Worm (Caenorhabditis elegans) whole organism, late embryonic: ENCODE results near the gene str-57.

Experiments
- C08G9.2 ChIP-seq: sonication (generic microtip); optimal IDR thresholded peaks from 2 replicates; lab custom pipeline; 2016; ENCODE audit warnings: mild to moderate bottlenecking, missing genetic modification characterization, moderate library complexity, missing compliant biosample characterization
- C38D4.7 ChIP-seq: fragments of 200-800 bp; sonication (Bioruptor generic); optimal IDR thresholded peaks from 2 replicates; lab custom pipeline; 2018; ENCODE audit warnings: mild to moderate bottlenecking, missing genetic modification characterization, moderate library complexity, missing compliant biosample characterization
- F13H6.1 ChIP-seq: sonication (generic microtip); optimal IDR thresholded peaks from 2 replicates; lab custom pipeline; 2016; ENCODE audit warnings: missing genetic modification characterization, missing compliant biosample characterization
- K02D7.2 ChIP-seq: sonication (generic microtip); optimal IDR thresholded peaks from 2 replicates; lab custom pipeline; 2017; ENCODE audit warnings: mild to moderate bottlenecking, missing genetic modification characterization, missing compliant biosample characterization
- T23F11.4 ChIP-seq: fragments of 200-800 bp; sonication (Bioruptor generic); optimal IDR thresholded peaks from 2 replicates; lab custom pipeline; 2018; ENCODE audit warnings: mild to moderate bottlenecking, missing genetic modification characterization, missing compliant biosample characterization
- ama-1 ChIP-seq: fragments of 150-350 bp; optimal IDR thresholded peaks from 2 replicates; lab custom pipeline; 2014
- ceh-14 ChIP-seq: sonication (generic microtip); optimal IDR thresholded peaks from 2 replicates; lab custom pipeline; 2016; ENCODE audit warnings: missing genotype, missing genetic modification characterization, missing compliant biosample characterization
- ceh-45 ChIP-seq: fragments of 200-800 bp; sonication (Bioruptor generic); IDR thresholded peaks from 2 replicates; pipeline ENCODE4 v1.3.6; 2022; ENCODE audit warnings: missing genetic modification reagents, missing genetic modification characterization, missing compliant biosample characterization
- ceh-48 ChIP-seq: sonication (generic microtip); optimal IDR thresholded peaks from 2 replicates; lab custom pipeline; 2016; ENCODE audit warnings: missing genetic modification characterization, inconsistent platforms, missing compliant biosample characterization
- ceh-6 ChIP-seq: fragments of 200-800 bp; sonication (Bioruptor generic); optimal IDR thresholded peaks from 2 replicates; lab custom pipeline; 2018; ENCODE audit warnings: mild to moderate bottlenecking, missing genetic modification characterization, missing compliant biosample characterization
- che-1 ChIP-seq: sonication (generic microtip); optimal IDR thresholded peaks from 2 replicates; lab custom pipeline; 2016; ENCODE audit warnings: mild to moderate bottlenecking, missing genetic modification characterization, missing compliant biosample characterization
- elt-2 ChIP-seq: sonication (generic microtip); optimal IDR thresholded peaks from 2 replicates; lab custom pipeline; 2016; ENCODE audit warnings: missing genetic modification reagents, missing genetic modification characterization, missing compliant biosample characterization
- elt-4 ChIP-seq: sonication (generic microtip); optimal IDR thresholded peaks from 2 replicates; lab custom pipeline; 2016; ENCODE audit warnings: missing genetic modification characterization, missing compliant biosample characterization
- ets-4 ChIP-seq: sonication (generic microtip); optimal IDR thresholded peaks from 2 replicates; lab custom pipeline; 2016; ENCODE audit warnings: missing genetic modification characterization, missing compliant biosample characterization
- eyg-1 ChIP-seq: sonication (generic microtip); optimal IDR thresholded peaks from 2 replicates; lab custom pipeline; 2016; ENCODE audit warnings: missing genotype, missing genetic modification characterization, missing compliant biosample characterization
- gmeb-2 ChIP-seq: sonication (generic microtip); optimal IDR thresholded peaks from 2 replicates; lab custom pipeline; 2016; ENCODE audit warnings: missing genetic modification characterization, inconsistent platforms, missing compliant biosample characterization
- hlh-13 ChIP-seq: fragments of 200-800 bp; sonication (Bioruptor generic); optimal IDR thresholded peaks from 2 replicates; lab custom pipeline; 2018; ENCODE audit warnings: mild to moderate bottlenecking, missing genetic modification characterization, missing compliant biosample characterization
- hlh-8 ChIP-seq: sonication (generic microtip); optimal IDR thresholded peaks from 2 replicates; lab custom pipeline; 2016; ENCODE audit warnings: missing genotype, missing genetic modification characterization, missing compliant biosample characterization
- lim-6 ChIP-seq: sonication (generic microtip); optimal IDR thresholded peaks from 2 replicates; lab custom pipeline; 2016; ENCODE audit warnings: missing genetic modification characterization, missing compliant biosample characterization
- lin-11 ChIP-seq: fragments of 200-800 bp; sonication (Bioruptor generic); optimal IDR thresholded peaks from 2 replicates; lab custom pipeline; 2018; ENCODE audit warnings: mild to moderate bottlenecking, missing genetic modification characterization, missing compliant biosample characterization
- madf-2 ChIP-seq: sonication (generic microtip); optimal IDR thresholded peaks from 2 replicates; lab custom pipeline; 2017; ENCODE audit warnings: missing genetic modification characterization, missing compliant biosample characterization
- mec-3 ChIP-seq: sonication (generic microtip); optimal IDR thresholded peaks from 2 replicates; lab custom pipeline; 2016; ENCODE audit warnings: borderline replicate concordance, missing genetic modification characterization, missing compliant biosample characterization
- nfya-1 ChIP-seq: sonication (generic microtip); optimal IDR thresholded peaks from 2 replicates; lab custom pipeline; 2017; ENCODE audit warnings: missing genetic modification characterization, mild to moderate bottlenecking, missing compliant biosample characterization, antibody characterized with exemption, moderate library complexity
- nhr-11 ChIP-seq: fragments of 150-350 bp; optimal IDR thresholded peaks from 2 replicates; lab custom pipeline; 2014; ENCODE audit warnings: missing biosample characterization, missing genetic modification characterization
- nhr-232 ChIP-seq: sonication (generic microtip); optimal IDR thresholded peaks from 2 replicates; lab custom pipeline; 2016; ENCODE audit warnings: missing genetic modification characterization, missing compliant biosample characterization
- npax-4 ChIP-seq: sonication (generic microtip); optimal IDR thresholded peaks from 2 replicates; lab custom pipeline; 2016; ENCODE audit warnings: missing genetic modification characterization, missing compliant biosample characterization
- pat-9 ChIP-seq: fragments of 200-800 bp; sonication (Bioruptor generic); optimal IDR thresholded peaks from 2 replicates; lab custom pipeline; 2018; ENCODE audit warnings: mild to moderate bottlenecking, missing genetic modification characterization, moderate library complexity, missing compliant biosample characterization
- pqm-1 ChIP-seq: sonication (generic microtip); optimal IDR thresholded peaks from 2 replicates; lab custom pipeline; 2016; ENCODE audit warnings: missing genetic modification characterization, missing compliant biosample characterization
- pros-1 ChIP-seq: fragments of 150-350 bp; optimal IDR thresholded peaks from 2 replicates; lab custom pipeline; 2014; ENCODE audit warnings: missing biosample characterization, missing genetic modification reagents, missing genetic modification characterization
- ref-2 ChIP-seq: sonication (generic microtip); optimal IDR thresholded peaks from 2 replicates; lab custom pipeline; 2016; ENCODE audit warnings: missing genetic modification characterization, missing compliant biosample characterization
- rnt-1 ChIP-seq: sonication (generic microtip); optimal IDR thresholded peaks from 2 replicates; lab custom pipeline; 2016; ENCODE audit warnings: missing genetic modification characterization, missing compliant biosample characterization
- sox-2 ChIP-seq: fragments of 200-800 bp; sonication (Bioruptor generic); IDR thresholded peaks from 2 replicates; pipeline ENCODE4 v1.3.6; 2022; ENCODE audit warnings: missing genetic modification reagents, missing genetic modification characterization, missing compliant biosample characterization
- sox-4 ChIP-seq: sonication (generic microtip); optimal IDR thresholded peaks from 2 replicates; lab custom pipeline; 2017; ENCODE audit warnings: mild to moderate bottlenecking, missing genetic modification characterization, inconsistent platforms, missing compliant biosample characterization
- syd-9 ChIP-seq: sonication (generic microtip); optimal IDR thresholded peaks from 2 replicates; lab custom pipeline; 2016; ENCODE audit warnings: mild to moderate bottlenecking, missing genetic modification characterization, moderate library complexity, missing compliant biosample characterization
- ttx-3 ChIP-seq: sonication (generic microtip); optimal IDR thresholded peaks from 2 replicates; lab custom pipeline; 2016; ENCODE audit warnings: missing genetic modification reagents, missing genetic modification characterization, missing compliant biosample characterization
- unc-3 ChIP-seq, 2 experiments: fragments of 200-800 bp in 1 of 2; sonication (Bioruptor generic) in 1 of 2; sonication (generic microtip) in 1 of 2; conservative IDR thresholded peaks in 1 of 2; optimal IDR thresholded peaks in 1 of 2; 2 replicates each; pipeline versions ENCODE4 v1.3.6 to Lab custom; 2016 to 2022; ENCODE audit warnings: missing compliant biosample characterization in 2 of 2, missing genetic modification characterization in 2 of 2, missing genetic modification reagents in 1 of 2
- unc-55 ChIP-seq: sonication (generic microtip); optimal IDR thresholded peaks from 2 replicates; lab custom pipeline; 2017; ENCODE audit warnings: missing biosample characterization, missing genetic modification reagents, missing genetic modification characterization
- unc-86 ChIP-seq: sonication (generic microtip); optimal IDR thresholded peaks from 2 replicates; lab custom pipeline; 2016; ENCODE audit warnings: missing genetic modification characterization, missing compliant biosample characterization
- zip-5 ChIP-seq: sonication (generic microtip); optimal IDR thresholded peaks from 2 replicates; lab custom pipeline; 2016; ENCODE audit warnings: missing genetic modification characterization, missing compliant biosample characterization
- ztf-16 ChIP-seq: sonication (generic microtip); optimal IDR thresholded peaks from 2 replicates; lab custom pipeline; 2017; ENCODE audit warnings: missing genetic modification characterization, missing compliant biosample characterization

The str-57 gene

ce11 chrV:15887708-15888295 is 17.3 kb downstream of the str-57 start:
- TF ChIP-seq pros-1 (tag; lab: Kevin White, UChicago) (no peak), lim-6 (no peak), nfya-1 (tag; lab: Kevin White, UChicago) (peak; percentile 34), hlh-8 (tag; lab: Kevin White, UChicago) (no peak), elt-2 (peak; percentile 66)
- TF ChIP-seq, all 69 proteins: peak for 2

- TF ChIP-seq gmeb-2 (no peak), zip-5 (no peak), hlh-13 (GFP tag; lab: Kevin White, UChicago) (no peak), nhr-232 (tag; lab: Kevin White, UChicago) (no peak), rnt-1 (tag; lab: Kevin White, UChicago) (no peak), che-1 (tag; lab: Kevin White, UChicago) (no peak), C38D4.7 (GFP tag; lab: Kevin White, UChicago) (no peak), sox-2 (GFP tag; lab: Robert Waterston, UW) (no peak), eyg-1 (tag; lab: Kevin White, UChicago) (no peak), ets-4 (tag; lab: Kevin White, UChicago) (no peak), sox-4 (tag; lab: Kevin White, UChicago) (no peak), ref-2 (no peak), pat-9 (tag; lab: Kevin White, UChicago) (no peak), unc-55 (no peak), elt-2 (no peak), ceh-45 (GFP tag; lab: Robert Waterston, UW) (no peak), madf-2 (tag; lab: Kevin White, UChicago) (no peak)
- TF ChIP-seq, all 69 proteins: peak for 0
Observed at ce11 chrV:15888751-15889150, 18.3 kb downstream of the str-57 start, which contains the start of gene cgt-1. Gene cgt-1, minus strand, starts transcription at chrV:15888851.

- TF ChIP-seq ceh-14 (tag; lab: Kevin White, UChicago), result no peak
- TF ChIP-seq lin-11 (tag; lab: Kevin White, UChicago), result no peak
- TF ChIP-seq T23F11.4 (GFP tag; lab: Kevin White, UChicago), result no peak
- no peak for TF ChIP-seq ceh-6 (GFP tag; lab: Kevin White, UChicago)
- no peak for TF ChIP-seq C08G9.2 (tag; lab: Kevin White, UChicago)
- no peak for TF ChIP-seq mec-3
- no peak for TF ChIP-seq ceh-48 (tag; lab: Kevin White, UChicago)
- no peak for TF ChIP-seq ttx-3 (tag; lab: Kevin White, UChicago)
- TF ChIP-seq syd-9 (tag; lab: Kevin White, UChicago), result no peak
- TF ChIP-seq pqm-1 (tag; lab: Kevin White, UChicago), result no peak
- no peak for TF ChIP-seq rnt-1 (tag; lab: Kevin White, UChicago)
Observed at ce11 chrV:15890115-15890514, 19.7 kb downstream of the str-57 start.

ce11 chrV:15891279-15891678 is 20.8 kb downstream of the str-57 start:
- no peak for TF ChIP-seq gmeb-2
- TF ChIP-seq, all 69 proteins: peak for 0

- TF ChIP-seq sox-4 (tag; lab: Kevin White, UChicago), result no peak
- no peak for TF ChIP-seq zip-5
- TF ChIP-seq unc-86 (tag; lab: Kevin White, UChicago), result no peak
- no peak for TF ChIP-seq che-1 (tag; lab: Kevin White, UChicago)
- no peak for TF ChIP-seq C08G9.2 (tag; lab: Kevin White, UChicago)
- no peak for TF ChIP-seq unc-55
- no peak for TF ChIP-seq mec-3
- TF ChIP-seq F13H6.1 (tag; lab: Kevin White, UChicago), result no peak
- TF ChIP-seq ceh-45 (GFP tag; lab: Robert Waterston, UW), result no peak
- no peak for TF ChIP-seq syd-9 (tag; lab: Kevin White, UChicago)
- TF ChIP-seq ztf-16 (tag; lab: Kevin White, UChicago), result no peak
- TF ChIP-seq nhr-11 (tag; lab: Kevin White, UChicago), result no peak
- no peak for TF ChIP-seq npax-4 (tag; lab: Kevin White, UChicago)
- no peak for TF ChIP-seq ama-1 (lab: Kevin White, UChicago)
- TF ChIP-seq unc-3 (GFP tag; conservative IDR thresholded peaks at IDR 0.05; lab: Robert Waterston, UW), result no peak
- no peak for TF ChIP-seq unc-3 (tag; optimal IDR thresholded peaks at IDR 0.05; lab: Kevin White, UChicago)
- no peak for TF ChIP-seq K02D7.2 (tag; lab: Kevin White, UChicago)
- TF ChIP-seq elt-4 (tag; lab: Kevin White, UChicago), result no peak
- no peak for TF ChIP-seq ceh-14 (tag; lab: Kevin White, UChicago)
Observed at ce11 chrV:15891761-15892160, 21.3 kb downstream of the str-57 start, which contains the start of gene T06C12.12. Gene T06C12.12, plus strand, starts transcription at chrV:15892061.
